Worm (Caenorhabditis elegans) whole organism, mixed stage, embryonic: ENCODE measurements around the gene B0393.9.

Source experiments
- M03D4.4 ChIP-seq: sonication (generic microtip); optimal IDR thresholded peaks from 2 replicates; lab custom pipeline; 2017; ENCODE audit warnings: mild to moderate bottlenecking, missing genetic modification characterization, missing compliant biosample characterization
- bed-3 ChIP-seq: fragments of 200-800 bp; sonication (Bioruptor generic); optimal IDR thresholded peaks from 3 replicates; lab custom pipeline; 2018; ENCODE audit warnings: mild to moderate bottlenecking, missing genetic modification characterization, moderate library complexity, missing compliant biosample characterization
- blmp-1 ChIP-seq: fragments of 150-350 bp; optimal IDR thresholded peaks from 2 replicates; lab custom pipeline; 2014; ENCODE audit warnings: missing biosample characterization, missing genetic modification characterization
- ceh-39 ChIP-seq: fragments of 150-350 bp; optimal IDR thresholded peaks from 2 replicates; lab custom pipeline; 2014; ENCODE audit warnings: missing biosample characterization, missing genetic modification characterization
- ceh-43 ChIP-seq: fragments of 200-800 bp; sonication (Bioruptor generic); optimal IDR thresholded peaks from 2 replicates; lab custom pipeline; 2018; ENCODE audit warnings: mild to moderate bottlenecking, missing genetic modification characterization, moderate library complexity, missing compliant biosample characterization
- ceh-83 ChIP-seq: fragments of 200-800 bp; sonication (Bioruptor generic); optimal IDR thresholded peaks from 2 replicates; lab custom pipeline; 2018; ENCODE audit warnings: mild to moderate bottlenecking, missing genetic modification characterization, missing compliant biosample characterization
- cnd-1 ChIP-seq: fragments of 200-800 bp; sonication (Bioruptor generic); optimal IDR thresholded peaks from 2 replicates; lab custom pipeline; 2018; ENCODE audit warnings: mild to moderate bottlenecking, missing genetic modification characterization, missing compliant biosample characterization
- drap-1 ChIP-seq: fragments of 200-800 bp; sonication (Bioruptor generic); optimal IDR thresholded peaks from 3 replicates; lab custom pipeline; 2018; ENCODE audit warnings: mild to moderate bottlenecking, missing genetic modification characterization, missing compliant biosample characterization
- elt-1 ChIP-seq: sonication (generic microtip); optimal IDR thresholded peaks from 2 replicates; lab custom pipeline; 2017; ENCODE audit warnings: missing genetic modification characterization, mild to moderate bottlenecking, missing compliant biosample characterization, antibody characterized with exemption, moderate library complexity, borderline replicate concordance; ENCODE audit not compliant: insufficient read depth
- elt-3 ChIP-seq: fragments of 150-350 bp; optimal IDR thresholded peaks from 2 replicates; lab custom pipeline; 2014; ENCODE audit warnings: missing biosample characterization, missing genetic modification characterization
- flh-1 ChIP-seq: fragments of 200-800 bp; sonication (Bioruptor generic); optimal IDR thresholded peaks from 2 replicates; lab custom pipeline; 2018; ENCODE audit warnings: mild to moderate bottlenecking, missing genetic modification characterization, moderate library complexity, missing compliant biosample characterization
- ham-2 ChIP-seq: fragments of 200-800 bp; sonication (Bioruptor generic); optimal IDR thresholded peaks from 2 replicates; lab custom pipeline; 2018; ENCODE audit warnings: mild to moderate bottlenecking, missing genetic modification characterization, missing compliant biosample characterization
- lin-13 ChIP-seq: fragments of 150-350 bp; optimal IDR thresholded peaks from 2 replicates; lab custom pipeline; 2014; ENCODE audit warnings: missing biosample characterization, missing genetic modification characterization
- lin-32 ChIP-seq: fragments of 200-800 bp; sonication (Bioruptor generic); optimal IDR thresholded peaks from 2 replicates; lab custom pipeline; 2018; ENCODE audit warnings: mild to moderate bottlenecking, missing genetic modification characterization, missing compliant biosample characterization
- lsy-2 ChIP-seq: fragments of 150-350 bp; optimal IDR thresholded peaks from 2 replicates; lab custom pipeline; 2014; ENCODE audit warnings: missing biosample characterization, missing genetic modification characterization
- mab-5 ChIP-seq: fragments of 150-350 bp; optimal IDR thresholded peaks from 2 replicates; lab custom pipeline; 2014; ENCODE audit warnings: missing biosample characterization, missing genetic modification characterization
- mep-1 ChIP-seq: fragments of 150-350 bp; optimal IDR thresholded peaks from 2 replicates; lab custom pipeline; 2017; ENCODE audit warnings: missing biosample characterization, missing genetic modification reagents, missing genetic modification characterization, inconsistent platforms
- mls-2 ChIP-seq: sonication (generic microtip); optimal IDR thresholded peaks from 2 replicates; lab custom pipeline; 2016; ENCODE audit warnings: mild to moderate bottlenecking, missing genetic modification characterization, moderate library complexity, missing compliant biosample characterization
- nhr-12 ChIP-seq: fragments of 150-350 bp; optimal IDR thresholded peaks from 2 replicates; lab custom pipeline; 2014; ENCODE audit warnings: missing biosample characterization, missing genetic modification characterization
- nhr-2 ChIP-seq: fragments of 150-350 bp; optimal IDR thresholded peaks from 2 replicates; lab custom pipeline; 2014; ENCODE audit warnings: missing biosample characterization, missing genetic modification characterization
- nhr-28 ChIP-seq: fragments of 150-350 bp; optimal IDR thresholded peaks from 2 replicates; lab custom pipeline; 2014; ENCODE audit warnings: missing biosample characterization, missing genetic modification characterization
- nhr-76 ChIP-seq: sonication (generic microtip); optimal IDR thresholded peaks from 2 replicates; lab custom pipeline; 2017; ENCODE audit warnings: missing biosample characterization, missing genetic modification characterization
- sem-2 ChIP-seq: fragments of 200-800 bp; sonication (Bioruptor generic); optimal IDR thresholded peaks from 2 replicates; lab custom pipeline; 2018; ENCODE audit warnings: mild to moderate bottlenecking, missing genetic modification characterization, missing compliant biosample characterization
- snpc-4 ChIP-seq: fragments of 150-350 bp; optimal IDR thresholded peaks from 2 replicates; lab custom pipeline; 2014; ENCODE audit warnings: missing biosample characterization, missing genetic modification characterization
- sptf-1 ChIP-seq: sonication (generic microtip); optimal IDR thresholded peaks from 2 replicates; lab custom pipeline; 2017; ENCODE audit warnings: mild to moderate bottlenecking, missing genetic modification characterization, moderate library complexity, missing compliant biosample characterization
- unc-39 ChIP-seq: fragments of 150-350 bp; optimal IDR thresholded peaks from 2 replicates; lab custom pipeline; 2014; ENCODE audit warnings: missing biosample characterization, missing genetic modification characterization
- unc-62 ChIP-seq: fragments of 150-350 bp; optimal IDR thresholded peaks from 2 replicates; lab custom pipeline; 2014; ENCODE audit warnings: missing biosample characterization, missing genetic modification reagents, missing genetic modification characterization
- zip-8 ChIP-seq: fragments of 150-350 bp; optimal IDR thresholded peaks from 2 replicates; lab custom pipeline; 2014; ENCODE audit warnings: missing biosample characterization, missing genetic modification characterization
- ztf-11 ChIP-seq: fragments of 150-350 bp; optimal IDR thresholded peaks from 2 replicates; lab custom pipeline; 2014; ENCODE audit warnings: missing biosample characterization, missing genetic modification characterization

The B0393.9 gene

ce11 chrIII:4779855-4780254 is at the start of gene B0393.9:
TSS of gene B0393.9 (minus strand) at chrIII:4780157.
- no peak for TF ChIP-seq snpc-4 (tag; lab: Kevin White, UChicago)
- no peak for TF ChIP-seq zip-8 (tag; lab: Kevin White, UChicago)
- no peak for TF ChIP-seq elt-3
- no peak for TF ChIP-seq lin-13 (tag; lab: Kevin White, UChicago)
- no peak for TF ChIP-seq ceh-43 (GFP tag; lab: Kevin White, UChicago)
- TF ChIP-seq ham-2 (GFP tag; lab: Kevin White, UChicago), result no peak
- no peak for TF ChIP-seq lsy-2 (tag; lab: Kevin White, UChicago)
- TF ChIP-seq blmp-1 (tag; lab: Kevin White, UChicago), result no peak
- TF ChIP-seq nhr-28, result no peak
- no peak for TF ChIP-seq nhr-12
- TF ChIP-seq mab-5, result no peak
- TF ChIP-seq cnd-1 (tag; lab: Kevin White, UChicago), result no peak

- TF ChIP-seq nhr-2 (tag; lab: Kevin White, UChicago), result no peak
- TF ChIP-seq lin-13 (tag; lab: Kevin White, UChicago), result no peak
- no peak for TF ChIP-seq blmp-1 (tag; lab: Kevin White, UChicago)
- no peak for TF ChIP-seq elt-3
- no peak for TF ChIP-seq zip-8 (tag; lab: Kevin White, UChicago)
- no peak for TF ChIP-seq nhr-28
- TF ChIP-seq mls-2, result no peak
- TF ChIP-seq snpc-4 (tag; lab: Kevin White, UChicago), result no peak
These were observed 49.5 kb upstream of the B0393.9 start, which contains the start of gene F26A1.9 for ce11 chrIII:4829440-4829839. TSS of gene F26A1.9 (minus strand) at chrIII:4829540.

ce11 chrIII:4826606-4827005 is 46.6 kb upstream of the B0393.9 start, which contains the start of gene F26A1.3:
TSS of gene F26A1.3 (plus strand) at chrIII:4826906.
- TF ChIP-seq cnd-1 (tag; lab: Kevin White, UChicago) (no peak), unc-39 (no peak), M03D4.4 (tag; lab: Kevin White, UChicago) (no peak), nhr-76 (no peak), elt-3 (no peak), mep-1 (tag; lab: Kevin White, UChicago) (no peak), ceh-39 (tag; lab: Kevin White, UChicago) (no peak), blmp-1 (tag; lab: Kevin White, UChicago) (no peak), lin-13 (tag; lab: Kevin White, UChicago) (no peak), ceh-43 (GFP tag; lab: Kevin White, UChicago) (no peak), lsy-2 (tag; lab: Kevin White, UChicago) (no peak), sem-2 (GFP tag; lab: Kevin White, UChicago) (no peak), drap-1 (no peak), elt-1 (tag; lab: Kevin White, UChicago) (no peak), lin-32 (GFP tag; lab: Kevin White, UChicago) (no peak), zip-8 (tag; lab: Kevin White, UChicago) (no peak), nhr-2 (tag; lab: Kevin White, UChicago) (no peak)

- no peak for TF ChIP-seq M03D4.4 (tag; lab: Kevin White, UChicago)
These were observed 42.2 kb upstream of the B0393.9 start, which contains the start of gene F26A1.8 for ce11 chrIII:4822140-4822539. TSS of gene F26A1.8 (minus strand) at chrIII:4822240.

- TF ChIP-seq ceh-43 (GFP tag; lab: Kevin White, UChicago) (no peak), flh-1 (GFP tag; lab: Kevin White, UChicago) (no peak), bed-3 (GFP tag; lab: Kevin White, UChicago) (no peak), M03D4.4 (tag; lab: Kevin White, UChicago) (no peak), unc-62 (no peak), nhr-2 (tag; lab: Kevin White, UChicago) (no peak), ceh-83 (GFP tag; lab: Kevin White, UChicago) (no peak), elt-3 (no peak), nhr-28 (no peak), lin-32 (GFP tag; lab: Kevin White, UChicago) (no peak), sptf-1 (tag; lab: Kevin White, UChicago) (no peak), ztf-11 (tag; lab: Kevin White, UChicago) (no peak), mls-2 (no peak), sem-2 (GFP tag; lab: Kevin White, UChicago) (no peak), lin-13 (tag; lab: Kevin White, UChicago) (no peak), mep-1 (tag; lab: Kevin White, UChicago) (no peak), snpc-4 (tag; lab: Kevin White, UChicago) (no peak)
These were observed 39.9 kb upstream of the B0393.9 start, which contains the start of gene F26A1.7 for ce11 chrIII:4819843-4820242. TSS of gene F26A1.7 (minus strand) at chrIII:4819943.
